Worm (Caenorhabditis elegans): ENCODE results near the gene col-122.

Gene col-122

ce11 chrIV:9535105-9535504, 28.1 kb upstream of the col-122 start:
- no peak for TF ChIP-seq nhr-76 (tag; optimal IDR thresholded peaks at IDR 0.05)
- peak; percentile 21 for TF ChIP-seq elt-3 (tag; optimal IDR thresholded peaks at IDR 0.05)

ce11 chrIV:9536124-9536523, 27.1 kb upstream of the col-122 start:
- TF ChIP-seq lsy-2 (tag; optimal IDR thresholded peaks at IDR 0.05), result no peak
- TF ChIP-seq bed-3 (GFP tag; optimal IDR thresholded peaks at IDR 0.05), result no peak

- TF ChIP-seq flh-1 (GFP tag; optimal IDR thresholded peaks at IDR 0.05), result no peak
- no peak for TF ChIP-seq blmp-1 (tag; optimal IDR thresholded peaks at IDR 0.05)
- TF ChIP-seq nhr-2 (tag; optimal IDR thresholded peaks at IDR 0.05), result no peak
- no peak for TF ChIP-seq ceh-83 (GFP tag; optimal IDR thresholded peaks at IDR 0.05)
- no peak for TF ChIP-seq lin-32 (GFP tag; optimal IDR thresholded peaks at IDR 0.05)
- no peak for TF ChIP-seq tbx-8 (GFP tag; optimal IDR thresholded peaks at IDR 0.05)
These were observed 25.7 kb upstream of the col-122 start for ce11 chrIV:9537500-9537899.

- TF ChIP-seq ztf-11 (tag; optimal IDR thresholded peaks at IDR 0.05) (no peak), hlh-1 (tag; optimal IDR thresholded peaks at IDR 0.05) (peak; percentile 91), unc-62 (GFP tag; optimal IDR thresholded peaks at IDR 0.05) (peak; percentile 98), snpc-4 (tag; optimal IDR thresholded peaks at IDR 0.05) (no peak)
These were observed 25.0 kb upstream of the col-122 start for ce11 chrIV:9538214-9538613.

ce11 chrIV:9540342-9540856, 22.8 kb upstream of the col-122 start, which contains the start of gene fbl-1:
TSS of gene fbl-1 (plus strand) at chrIV:9540806.
- TF ChIP-seq lin-32 (GFP tag; optimal IDR thresholded peaks at IDR 0.05) (no peak), elt-1 (tag; optimal IDR thresholded peaks at IDR 0.05; ENCODE audit: borderline replicate concordance, insufficient read depth) (no peak), unc-120 (tag; optimal IDR thresholded peaks at IDR 0.05; ENCODE audit: poor library complexity, severe bottlenecking) (no peak)

- TF ChIP-seq elt-3 (tag; optimal IDR thresholded peaks at IDR 0.05), result no peak
- no peak for TF ChIP-seq ham-2 (GFP tag; optimal IDR thresholded peaks at IDR 0.05)
- TF ChIP-seq nhr-76 (tag; optimal IDR thresholded peaks at IDR 0.05), result no peak
- no peak for TF ChIP-seq mep-1 (tag; optimal IDR thresholded peaks at IDR 0.05)
These were observed 17.2 kb upstream of the col-122 start, which contains the start of gene T05A1.5 for ce11 chrIV:9545986-9546385. TSS of gene T05A1.5 (plus strand) at chrIV:9546286.

- TF ChIP-seq lin-13 (tag; optimal IDR thresholded peaks at IDR 0.05), result no peak
- TF ChIP-seq ces-1 (GFP tag; optimal IDR thresholded peaks at IDR 0.05), result no peak
- no peak for TF ChIP-seq nhr-12 (tag; optimal IDR thresholded peaks at IDR 0.05)
- no peak for TF ChIP-seq sptf-1 (tag; optimal IDR thresholded peaks at IDR 0.05)
- TF ChIP-seq lsy-2 (tag; optimal IDR thresholded peaks at IDR 0.05), result no peak
- no peak for TF ChIP-seq unc-120 (tag; optimal IDR thresholded peaks at IDR 0.05; ENCODE audit: poor library complexity, severe bottlenecking)
These were observed 574 bp downstream of the col-122 start for ce11 chrIV:9563529-9564376.

- no peak for TF ChIP-seq elt-3 (tag; optimal IDR thresholded peaks at IDR 0.05)
- no peak for TF ChIP-seq ceh-43 (GFP tag; optimal IDR thresholded peaks at IDR 0.05)
- TF ChIP-seq mab-5 (tag; optimal IDR thresholded peaks at IDR 0.05), result no peak
- no peak for TF ChIP-seq lsy-2 (tag; optimal IDR thresholded peaks at IDR 0.05)
- TF ChIP-seq hlh-1 (tag; optimal IDR thresholded peaks at IDR 0.05), result no peak
- TF ChIP-seq nhr-2 (tag; optimal IDR thresholded peaks at IDR 0.05), result no peak
- no peak for TF ChIP-seq unc-120 (tag; optimal IDR thresholded peaks at IDR 0.05; ENCODE audit: poor library complexity, severe bottlenecking)
- TF ChIP-seq nhr-28 (tag; optimal IDR thresholded peaks at IDR 0.05), result no peak
These were observed 3.3 kb downstream of the col-122 start, which contains the start of gene lron-14 for ce11 chrIV:9566505-9566904. TSS of gene lron-14 (minus strand) at chrIV:9566605.
